Fruit fly (Drosophila melanogaster) whole organism, embryonic: Measurements from ENCODE around the gene MtnE.

Experiments used
- B-H1 ChIP-seq: fragments of 200-800 bp; sonication (Bioruptor generic); IDR thresholded peaks from 3 replicates; pipeline ENCODE4 v1.3.6; 2022; ENCODE audit warnings: missing biosample characterization, missing genetic modification characterization
- B-H2 ChIP-seq: fragments of 200-800 bp; sonication (Bioruptor generic); optimal IDR thresholded peaks from 2 replicates; lab custom pipeline; 2018; ENCODE audit warnings: missing biosample characterization, mild to moderate bottlenecking, missing genetic modification characterization
- CG1024 ChIP-seq: fragments of 200-800 bp; sonication (Bioruptor generic); IDR thresholded peaks from 2 replicates; pipeline ENCODE4 v1.3.6; 2022; ENCODE audit warnings: missing biosample characterization, missing genetic modification characterization
- CG11504 ChIP-seq: fragments of 200-800 bp; sonication (Bioruptor generic); optimal IDR thresholded peaks from 3 replicates; lab custom pipeline; 2019; ENCODE audit warnings: missing biosample characterization, mild to moderate bottlenecking, missing genetic modification characterization, moderate library complexity
- CG12155 ChIP-seq: fragments of 200-800 bp; sonication (Bioruptor generic); optimal IDR thresholded peaks from 3 replicates; lab custom pipeline; 2016; ENCODE audit warnings: missing biosample characterization, missing genetic modification characterization
- CG12219 ChIP-seq: fragments of 200-800 bp; sonication (Bioruptor generic); optimal IDR thresholded peaks from 3 replicates; lab custom pipeline; 2018; ENCODE audit warnings: missing biosample characterization, mild to moderate bottlenecking, missing genetic modification characterization
- CG12236 ChIP-seq: fragments of 200-800 bp; sonication (Bioruptor generic); optimal IDR thresholded peaks from 2 replicates; lab custom pipeline; 2016; ENCODE audit warnings: missing biosample characterization, missing genetic modification characterization
- CG1233 ChIP-seq: fragments of 200-800 bp; sonication (Bioruptor generic); optimal IDR thresholded peaks from 4 replicates; lab custom pipeline; 2018; ENCODE audit warnings: missing biosample characterization, mild to moderate bottlenecking, missing genetic modification characterization
- CG15073 ChIP-seq: fragments of 200-800 bp; sonication (Bioruptor generic); optimal IDR thresholded peaks from 2 replicates; lab custom pipeline; 2016; ENCODE audit warnings: missing biosample characterization, missing genetic modification characterization
- CG1792 ChIP-seq: fragments of 200-800 bp; sonication (Bioruptor generic); optimal IDR thresholded peaks from 2 replicates; lab custom pipeline; 2016; ENCODE audit warnings: missing biosample characterization, missing genetic modification characterization
- CG18011 ChIP-seq: fragments of 200-800 bp; sonication (Bioruptor generic); optimal IDR thresholded peaks from 2 replicates; lab custom pipeline; 2017; ENCODE audit warnings: missing biosample characterization, missing genetic modification characterization, mild to moderate bottlenecking, moderate library complexity, missing genotype
- CG2712 ChIP-seq: fragments of 200-800 bp; optimal IDR thresholded peaks from 3 replicates; lab custom pipeline; 2019; ENCODE audit warnings: missing biosample characterization, mild to moderate bottlenecking, missing genetic modification characterization, moderate library complexity
- CG30431 ChIP-seq: fragments of 200-800 bp; sonication (Bioruptor generic); optimal IDR thresholded peaks from 2 replicates; lab custom pipeline; 2017; ENCODE audit warnings: missing biosample characterization, missing genetic modification characterization
- CG3163 ChIP-seq: fragments of 200-800 bp; sonication (Bioruptor generic); optimal IDR thresholded peaks from 3 replicates; lab custom pipeline; 2016; ENCODE audit warnings: missing biosample characterization, missing genetic modification characterization
- CG32532 ChIP-seq: fragments of 200-800 bp; sonication (Bioruptor generic); IDR thresholded peaks from 2 replicates; pipeline ENCODE4 v1.3.6; 2022; ENCODE audit warnings: missing biosample characterization, missing genetic modification characterization
- CG3281 ChIP-seq: fragments of 200-800 bp; sonication (Bioruptor generic); optimal IDR thresholded peaks from 3 replicates; lab custom pipeline; 2017; ENCODE audit warnings: missing biosample characterization, mild to moderate bottlenecking, missing genetic modification characterization
- CG3995 ChIP-seq: fragments of 200-800 bp; sonication (Bioruptor generic); optimal IDR thresholded peaks from 3 replicates; lab custom pipeline; 2016; ENCODE audit warnings: missing biosample characterization, missing genetic modification characterization
- CG4328 ChIP-seq: fragments of 200-800 bp; sonication (Bioruptor generic); optimal IDR thresholded peaks from 3 replicates; lab custom pipeline; 2017; ENCODE audit warnings: missing biosample characterization, missing genetic modification reagents, missing genetic modification characterization
- CG6854 ChIP-seq: fragments of 200-800 bp; sonication (Bioruptor generic); optimal IDR thresholded peaks from 3 replicates; lab custom pipeline; 2017; ENCODE audit warnings: missing biosample characterization, mild to moderate bottlenecking, missing genetic modification characterization
- CG7357 ChIP-seq: fragments of 200-800 bp; sonication (Bioruptor generic); IDR thresholded peaks from 3 replicates; pipeline ENCODE4 v1.3.6; 2022; ENCODE audit warnings: missing biosample characterization, missing genetic modification characterization
- CG7928 ChIP-seq: fragments of 200-800 bp; sonication (Bioruptor generic); optimal IDR thresholded peaks from 2 replicates; lab custom pipeline; 2017; ENCODE audit warnings: missing biosample characterization, mild to moderate bottlenecking, missing genetic modification characterization
- CG7987 ChIP-seq: fragments of 200-800 bp; sonication (Bioruptor generic); optimal IDR thresholded peaks from 2 replicates; lab custom pipeline; 2018; ENCODE audit warnings: missing biosample characterization, mild to moderate bottlenecking, missing genetic modification characterization, moderate library complexity
- CG8359 ChIP-seq: fragments of 200-800 bp; sonication (Bioruptor generic); optimal IDR thresholded peaks from 2 replicates; lab custom pipeline; 2017; ENCODE audit warnings: missing biosample characterization, mild to moderate bottlenecking, missing genetic modification characterization, borderline replicate concordance
- CG9215 ChIP-seq: fragments of 200-800 bp; sonication (Bioruptor generic); IDR thresholded peaks from 2 replicates; pipeline ENCODE4 v1.3.6; 2022; ENCODE audit warnings: missing biosample characterization, missing genetic modification characterization
- CG9817 ChIP-seq: fragments of 200-800 bp; sonication (Bioruptor generic); optimal IDR thresholded peaks from 2 replicates; lab custom pipeline; 2018; ENCODE audit warnings: missing biosample characterization, mild to moderate bottlenecking, missing genetic modification characterization, moderate library complexity
- D19A ChIP-seq: fragments of 200-800 bp; optimal IDR thresholded peaks from 3 replicates; lab custom pipeline; 2019; ENCODE audit warnings: missing biosample characterization, mild to moderate bottlenecking, missing genetic modification characterization, moderate library complexity
- Fer3 ChIP-seq: fragments of 200-800 bp; sonication (Bioruptor generic); optimal IDR thresholded peaks from 2 replicates; lab custom pipeline; 2018; ENCODE audit warnings: missing biosample characterization, mild to moderate bottlenecking, missing genetic modification characterization, moderate library complexity
- HmgD ChIP-seq: fragments of 200-800 bp; sonication (Bioruptor generic); optimal IDR thresholded peaks from 3 replicates; lab custom pipeline; 2016; ENCODE audit warnings: missing biosample characterization, missing genetic modification characterization
- Neu2 ChIP-seq: fragments of 200-800 bp; sonication (Bioruptor generic); optimal IDR thresholded peaks from 3 replicates; lab custom pipeline; 2016; ENCODE audit warnings: missing biosample characterization, missing genetic modification characterization, borderline replicate concordance
- Nf-YA ChIP-seq: fragments of 200-800 bp; sonication (Bioruptor generic); IDR thresholded peaks from 2 replicates; pipeline ENCODE4 v1.3.6; 2022; ENCODE audit warnings: missing biosample characterization, missing genetic modification characterization
- PHDP ChIP-seq: fragments of 200-800 bp; sonication (Bioruptor generic); optimal IDR thresholded peaks from 3 replicates; lab custom pipeline; 2018; ENCODE audit warnings: missing biosample characterization, mild to moderate bottlenecking, missing genetic modification characterization, moderate library complexity
- Ptx1 ChIP-seq: fragments of 200-800 bp; sonication (Bioruptor generic); IDR thresholded peaks from 2 replicates; pipeline ENCODE4 v1.3.6; 2022; ENCODE audit warnings: missing biosample characterization, missing genetic modification characterization
- Rfx ChIP-seq: fragments of 200-800 bp; sonication (Bioruptor generic); IDR thresholded peaks from 2 replicates; pipeline ENCODE4 v1.3.6; 2022; ENCODE audit warnings: missing biosample characterization, missing genetic modification characterization
- Side ChIP-seq: fragments of 200-800 bp; sonication (Bioruptor generic); optimal IDR thresholded peaks from 2 replicates; lab custom pipeline; 2016; ENCODE audit warnings: missing biosample characterization, missing genetic modification characterization
- Spps ChIP-seq: fragments of 200-800 bp; sonication (Bioruptor generic); optimal IDR thresholded peaks from 2 replicates; lab custom pipeline; 2018; ENCODE audit warnings: missing biosample characterization, mild to moderate bottlenecking, missing genetic modification characterization
- bsh ChIP-seq, 2 experiments: fragments of 200-800 bp; sonication (Bioruptor generic); optimal IDR thresholded peaks; 2 replicates each; lab custom pipeline; 2017 to 2018; ENCODE audit warnings: mild to moderate bottlenecking in 2 of 2, missing biosample characterization in 2 of 2, missing genetic modification characterization in 2 of 2, moderate library complexity in 1 of 2
- btn ChIP-seq: fragments of 200-800 bp; sonication (Bioruptor generic); optimal IDR thresholded peaks from 2 replicates; lab custom pipeline; 2016; ENCODE audit warnings: missing biosample characterization, missing genetic modification characterization
- chinmo ChIP-seq: fragments of 200-800 bp; sonication (Bioruptor generic); IDR thresholded peaks from 4 replicates; pipeline ENCODE4 v1.3.6; 2022; ENCODE audit warnings: missing biosample characterization, missing genetic modification characterization; ENCODE audit not compliant: partially characterized antibody
- ci ChIP-seq: fragments of 200-800 bp; sonication (Bioruptor generic); IDR thresholded peaks from 3 replicates; pipeline ENCODE4 v1.3.6; 2022; ENCODE audit warnings: missing biosample characterization, missing genetic modification characterization
- crc ChIP-seq: fragments of 200-800 bp; sonication (Bioruptor generic); optimal IDR thresholded peaks from 2 replicates; lab custom pipeline; 2016; ENCODE audit warnings: missing biosample characterization, missing genetic modification characterization
- exex ChIP-seq: fragments of 200-800 bp; sonication (Bioruptor generic); optimal IDR thresholded peaks from 4 replicates; lab custom pipeline; 2018; ENCODE audit warnings: missing biosample characterization, mild to moderate bottlenecking, missing genetic modification characterization, moderate library complexity
- jing ChIP-seq: fragments of 200-800 bp; sonication (Bioruptor generic); optimal IDR thresholded peaks from 2 replicates; lab custom pipeline; 2018; ENCODE audit warnings: missing biosample characterization, mild to moderate bottlenecking, missing genetic modification characterization
- kah ChIP-seq: fragments of 200-800 bp; sonication (Bioruptor generic); optimal IDR thresholded peaks from 2 replicates; lab custom pipeline; 2018; ENCODE audit warnings: missing biosample characterization, mild to moderate bottlenecking, missing genetic modification characterization
- lbe ChIP-seq: fragments of 200-800 bp; sonication (Bioruptor generic); optimal IDR thresholded peaks from 2 replicates; lab custom pipeline; 2016; ENCODE audit warnings: missing biosample characterization, mild to moderate bottlenecking, missing genetic modification characterization
- lola ChIP-seq, 3 experiments: fragments of >200 bp in 2 of 3; fragments of 200-800 bp in 1 of 3; sonication (Bioruptor generic) in 1 of 3; optimal IDR thresholded peaks; 2 replicates each; lab custom pipeline; 2017 to 2019; ENCODE audit warnings: missing biosample characterization in 3 of 3, missing genetic modification characterization in 3 of 3, mild to moderate bottlenecking in 1 of 3, moderate library complexity in 1 of 3
- mld ChIP-seq: fragments of 200-800 bp; sonication (Bioruptor generic); IDR thresholded peaks from 3 replicates; pipeline ENCODE4 v1.3.6; 2022; ENCODE audit warnings: missing biosample characterization, missing genetic modification characterization; ENCODE audit not compliant: partially characterized antibody
- peb ChIP-seq: fragments of 200-800 bp; sonication (Bioruptor generic); IDR thresholded peaks from 2 replicates; pipeline ENCODE4 v1.3.6; 2022; ENCODE audit warnings: missing biosample characterization, missing genetic modification characterization
- ranshi ChIP-seq: fragments of 200-800 bp; sonication (Bioruptor generic); IDR thresholded peaks from 2 replicates; pipeline ENCODE4 v1.3.6; 2022; ENCODE audit warnings: missing biosample characterization, missing genetic modification characterization
- sima ChIP-seq: fragments of 200-800 bp; sonication (Bioruptor generic); optimal IDR thresholded peaks from 2 replicates; lab custom pipeline; 2016; ENCODE audit warnings: missing biosample characterization, missing genetic modification characterization

MtnE gene

dm6 chr3R:20549017-20549854 is 14.7 kb upstream of the MtnE start (continued):
- no peak for TF ChIP-seq CG7357 (GFP tag; lab: Robert Waterston, UW)
- TF ChIP-seq CG7928 (GFP tag; lab: Kevin White, UChicago) = no peak
- no peak for TF ChIP-seq CG1024 (GFP tag; lab: Robert Waterston, UW)
- TF ChIP-seq chinmo (GFP tag; lab: Robert Waterston, UW) = 0 out of 4 replicates have a peak, but pooled peaks have one; percentile 34
- TF ChIP-seq Neu2 (GFP tag; lab: Kevin White, UChicago) = no peak
- TF ChIP-seq CG12155 (GFP tag; lab: Kevin White, UChicago) = no peak
- peak; percentile 34 for TF ChIP-seq B-H2 (GFP tag; lab: Kevin White, UChicago)
- TF ChIP-seq CG2712 (tag; lab: Kevin White, UChicago) = no peak
- TF ChIP-seq CG3995 (GFP tag; lab: Kevin White, UChicago) = no peak
- no peak for TF ChIP-seq CG12236 (GFP tag; lab: Kevin White, UChicago)
- no peak for TF ChIP-seq CG1233 (GFP tag; lab: Kevin White, UChicago)
- no peak for TF ChIP-seq Fer3 (tag; lab: Kevin White, UChicago)
- TF ChIP-seq btn (GFP tag; lab: Kevin White, UChicago) = no peak
- no peak for TF ChIP-seq kah (GFP tag; lab: Kevin White, UChicago)
- TF ChIP-seq CG7987 (GFP tag; lab: Kevin White, UChicago) = peak; percentile 20
- TF ChIP-seq HmgD (GFP tag; lab: Kevin White, UChicago) = no peak
- no peak for TF ChIP-seq CG1792 (GFP tag; lab: Kevin White, UChicago)
- no peak for TF ChIP-seq CG12219
- peak; percentile 9 for TF ChIP-seq CG11504 (tag; lab: Kevin White, UChicago)
- TF ChIP-seq Nf-YA = 0 out of 2 replicates have a peak, but pooled peaks have one; percentile 8
- 0 out of 3 replicates have a peak, but pooled peaks have one; percentile 10 for TF ChIP-seq ci (GFP tag; lab: Robert Waterston, UW)
- no peak for TF ChIP-seq lbe (GFP tag; lab: Kevin White, UChicago)
- TF ChIP-seq CG9215 (GFP tag; lab: Robert Waterston, UW) = no peak
- no peak for TF ChIP-seq CG9817 (tag; lab: Kevin White, UChicago)
- TF ChIP-seq Ptx1 (GFP tag; lab: Robert Waterston, UW) = no peak
- TF ChIP-seq CG18011 = no peak
- no peak for TF ChIP-seq jing (GFP tag; lab: Kevin White, UChicago)
- peak; percentile 63 for TF ChIP-seq exex (tag; lab: Kevin White, UChicago)
- TF ChIP-seq CG30431 (GFP tag; lab: Kevin White, UChicago) = no peak
- TF ChIP-seq ranshi (GFP tag; lab: Robert Waterston, UW) = no peak
- TF ChIP-seq peb (GFP tag; lab: Robert Waterston, UW) = no peak
- no peak for TF ChIP-seq CG3281 (GFP tag; lab: Kevin White, UChicago)
- TF ChIP-seq CG3163 (GFP tag; lab: Kevin White, UChicago) = no peak
- TF ChIP-seq Side (GFP tag; lab: Kevin White, UChicago) = no peak
- TF ChIP-seq CG4328 (GFP tag; lab: Kevin White, UChicago) = peak; percentile 9
- TF ChIP-seq CG15073 = no peak
- peak; percentile 8 for TF ChIP-seq D19A (tag; lab: Kevin White, UChicago)
- TF ChIP-seq Spps (tag; lab: Kevin White, UChicago) = no peak
- TF ChIP-seq B-H1 = no peak
- TF ChIP-seq bsh (GFP tag; optimal IDR thresholded peaks at IDR 0.05; lab: Kevin White, UChicago) = no peak
- no peak for TF ChIP-seq CG6854 (GFP tag; lab: Kevin White, UChicago)
- peak; percentile 47; the same call in 1 of the 2 replicates for TF ChIP-seq Rfx (GFP tag; lab: Robert Waterston, UW)
- TF ChIP-seq sima (GFP tag; lab: Kevin White, UChicago) = no peak
- no peak for TF ChIP-seq CG8359 (GFP tag; lab: Kevin White, UChicago)
- TF ChIP-seq lola (GFP tag; optimal IDR thresholded peaks at IDR 0.05; lab: Kevin White, UChicago) = peak in 1 of 3 experiments; percentile 32
- TF ChIP-seq mld (GFP tag; lab: Robert Waterston, UW) = no peak
- no peak for TF ChIP-seq PHDP
- no peak for TF ChIP-seq CG32532 (GFP tag; lab: Robert Waterston, UW)
- no peak for TF ChIP-seq crc (GFP tag; lab: Kevin White, UChicago)
